Worm (Caenorhabditis elegans): ENCODE data around the gene C30B5.6.

C30B5.6 gene

DNA sequence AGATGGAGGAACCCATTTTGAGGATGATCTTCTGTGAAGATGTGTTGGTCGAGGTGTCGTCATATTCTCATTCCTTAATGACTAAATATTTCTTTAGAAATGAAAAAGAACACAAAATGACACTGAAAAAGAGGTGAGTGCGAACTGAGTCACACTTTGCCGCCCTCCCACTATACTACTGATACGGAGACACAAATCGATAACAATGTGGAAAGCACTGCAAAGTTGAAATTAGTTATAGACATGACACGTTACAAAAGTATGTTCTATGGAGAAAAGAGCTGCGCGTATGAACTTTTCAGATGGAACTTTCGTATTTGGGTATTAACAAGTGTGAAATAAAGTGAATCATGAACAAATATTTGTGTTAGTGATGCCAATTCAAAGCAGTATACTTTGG lies 21.7 kb upstream of the C30B5.6 start, which contains the start of gene tat-4:
Gene tat-4, minus strand, starts transcription at position 117 of the 400 bp plus-strand sequence.
- TF ChIP-seq unc-62 (GFP tag; optimal IDR thresholded peaks at IDR 0.05), result no peak

DNA sequence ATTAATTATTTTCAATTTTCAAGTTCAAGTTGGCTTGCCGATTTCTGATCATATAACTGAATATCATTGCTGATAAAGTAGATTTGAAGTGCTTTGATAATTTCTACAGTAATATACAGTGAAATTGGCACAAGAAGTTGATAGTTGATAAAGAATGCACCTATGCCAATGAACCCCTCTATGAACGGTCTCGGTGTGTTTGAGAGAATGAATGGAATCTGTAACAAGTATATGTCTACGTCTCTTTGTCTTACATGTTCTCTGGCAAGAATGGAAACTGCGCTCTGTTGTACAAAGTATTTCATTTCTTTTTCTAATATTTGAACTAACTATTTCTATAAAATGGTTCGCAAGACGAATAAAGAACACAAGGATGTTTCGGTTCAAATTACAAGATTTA lies 19.3 kb upstream of the C30B5.6 start, which contains the start of gene T24H7.8:
Gene T24H7.8, plus strand, starts transcription at position 301 of the 400 bp plus-strand sequence.
- TF ChIP-seq unc-62 (GFP tag; optimal IDR thresholded peaks at IDR 0.05), result no peak

DNA sequence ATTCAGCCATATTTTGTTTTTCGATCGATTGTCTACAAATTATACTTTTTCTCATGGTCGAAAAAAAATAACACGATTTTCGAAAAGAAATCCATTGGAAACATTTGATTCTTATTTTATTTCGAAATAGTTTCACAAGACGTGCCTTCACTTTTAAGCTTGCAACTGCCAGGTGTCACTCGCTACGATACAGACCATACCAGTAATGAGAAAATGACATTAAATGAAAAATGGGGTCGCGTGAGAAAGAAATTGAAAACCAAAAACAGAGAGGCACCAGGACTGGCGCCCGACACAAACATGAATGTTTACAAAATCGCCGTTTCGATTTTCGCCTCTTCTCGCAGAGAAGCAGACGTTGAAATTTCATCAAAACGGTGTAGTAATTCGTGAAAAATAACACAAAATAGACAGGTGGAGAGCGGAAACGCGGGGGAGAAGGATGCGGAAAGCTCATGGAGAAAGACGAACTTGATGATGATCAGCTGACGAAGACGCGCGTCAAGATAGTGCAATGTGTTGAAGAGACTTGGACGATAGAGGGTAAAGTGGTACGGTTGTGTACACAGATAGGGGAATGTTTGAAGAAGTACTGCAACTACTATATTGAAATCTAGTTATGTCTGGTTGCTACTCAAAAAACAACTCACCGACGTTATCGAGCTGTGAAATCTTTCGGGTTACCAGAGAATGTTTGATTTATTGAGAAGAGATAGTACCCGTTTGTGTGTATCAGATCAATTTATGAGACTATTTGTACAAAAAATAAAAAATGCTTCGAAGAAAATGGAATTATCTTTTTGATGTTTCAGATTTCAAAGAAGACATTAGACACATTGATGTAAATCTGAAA lies 13.9 kb upstream of the C30B5.6 start:
- no peak for TF ChIP-seq unc-62 (GFP tag; optimal IDR thresholded peaks at IDR 0.05)

DNA sequence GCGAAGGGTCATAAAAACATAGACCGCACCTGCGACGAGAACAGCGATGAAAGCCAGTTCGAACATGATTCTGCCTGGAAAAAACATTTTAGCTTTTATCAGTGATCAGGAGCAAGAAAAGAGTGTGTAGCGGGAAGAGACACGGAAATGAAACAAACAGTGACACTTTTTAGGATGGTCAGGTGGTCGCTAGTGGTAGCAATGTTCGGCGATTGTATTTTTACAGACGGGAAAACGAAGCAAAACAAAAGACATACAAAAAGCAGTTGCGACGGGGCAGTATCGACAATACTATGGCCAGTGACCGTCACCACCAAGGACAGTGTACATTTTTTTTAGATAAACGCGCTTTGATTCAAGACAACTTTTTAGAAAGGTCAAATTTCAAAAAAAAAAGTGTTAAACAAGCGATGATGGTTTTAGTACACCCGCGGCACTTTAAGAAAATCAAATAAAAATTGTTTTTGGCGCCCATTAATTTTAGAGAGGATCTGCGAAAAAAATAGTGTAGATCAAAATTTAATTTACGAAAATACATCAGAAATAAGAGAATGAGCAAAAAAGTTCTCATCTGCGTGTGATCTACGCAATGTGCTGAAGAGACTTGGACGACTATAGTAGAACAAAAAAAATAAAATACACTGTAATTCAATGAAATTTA lies 13.1 kb upstream of the C30B5.6 start, which contains the start of gene T24H7.9:
Gene T24H7.9, minus strand, starts transcription at position 74 of the 661 bp plus-strand sequence.
- TF ChIP-seq unc-62 (GFP tag; optimal IDR thresholded peaks at IDR 0.05), result no peak

DNA sequence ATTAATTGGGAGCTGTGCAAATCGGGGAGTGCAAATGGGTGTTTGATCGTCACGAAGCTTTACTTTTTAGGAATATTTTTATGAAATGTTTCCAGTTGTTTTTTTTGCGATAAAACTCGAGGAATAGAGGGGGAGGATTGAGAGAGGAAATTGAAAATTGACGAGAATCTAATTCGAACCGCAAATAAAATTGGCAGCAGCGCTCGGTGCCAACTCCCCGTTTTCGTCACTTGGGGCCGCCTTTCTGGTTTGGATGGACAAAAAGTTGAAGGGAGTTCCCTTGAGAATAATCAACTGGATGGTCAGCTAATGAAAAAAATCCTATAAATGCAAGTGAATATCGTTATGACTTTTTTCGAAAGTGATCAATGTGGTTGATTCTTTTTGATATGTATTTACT lies 7.7 kb upstream of the C30B5.6 start:
- no peak for TF ChIP-seq unc-62 (GFP tag; optimal IDR thresholded peaks at IDR 0.05)

DNA sequence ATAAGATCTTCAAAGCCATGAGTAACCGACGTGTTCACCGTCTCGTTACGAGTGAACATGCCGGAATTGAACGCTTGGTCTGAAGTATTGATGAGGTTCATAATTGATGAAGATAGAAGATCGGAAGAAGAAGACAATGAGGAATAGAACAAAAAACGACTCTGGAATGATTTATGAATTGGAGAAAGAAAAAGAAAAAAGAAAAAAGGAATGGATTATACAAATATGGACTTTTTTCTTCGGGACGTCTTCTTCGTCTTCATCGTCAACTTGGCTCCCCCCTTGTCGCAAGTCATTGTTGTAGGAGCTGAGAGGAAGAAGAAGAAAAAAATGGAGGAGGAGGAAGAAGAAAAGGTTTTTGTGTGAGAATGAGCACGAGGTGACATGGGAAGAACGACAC lies 4.5 kb upstream of the C30B5.6 start, which contains the start of gene srsy-2:
Gene srsy-2, minus strand, starts transcription at position 101 of the 400 bp plus-strand sequence.
- no peak for TF ChIP-seq unc-62 (GFP tag; optimal IDR thresholded peaks at IDR 0.05)

DNA sequence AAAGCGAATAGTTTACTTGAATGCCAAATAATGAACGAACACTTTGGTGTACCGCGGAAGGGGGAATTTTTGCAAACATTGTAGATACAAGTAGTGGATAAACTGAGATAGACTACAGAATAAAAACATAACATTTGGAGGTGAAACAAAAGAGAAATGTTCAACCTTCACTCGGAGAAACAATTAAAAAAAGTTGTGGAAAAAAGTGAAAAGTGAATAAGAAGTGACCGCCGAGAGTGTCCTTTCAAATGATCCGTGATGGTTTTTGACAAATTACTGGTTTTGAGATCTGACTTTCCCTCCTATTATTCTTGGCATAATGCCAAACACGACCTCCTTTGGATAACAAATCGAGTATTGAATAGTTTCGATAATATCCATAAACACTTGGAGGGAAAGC lies 1.3 kb upstream of the C30B5.6 start:
- no peak for TF ChIP-seq unc-62 (GFP tag; optimal IDR thresholded peaks at IDR 0.05)

DNA sequence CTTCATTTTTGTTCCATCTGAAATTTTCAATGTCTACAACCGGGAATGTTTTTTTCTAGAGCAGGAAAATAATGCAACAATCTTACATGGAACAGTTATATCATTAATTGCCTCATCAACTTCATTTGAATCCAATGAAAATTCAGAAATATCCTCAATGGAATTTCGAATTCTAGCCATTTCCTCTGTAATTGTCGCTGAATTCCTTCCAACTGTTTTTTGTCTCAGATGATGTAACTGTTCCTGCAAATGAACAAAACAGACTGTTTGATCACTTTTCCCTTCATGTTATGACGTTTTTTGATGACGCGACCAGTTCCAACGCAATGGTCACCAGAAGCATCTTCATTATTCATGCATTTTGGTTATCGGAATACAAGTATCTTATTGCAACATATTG lies 988 bp downstream of the C30B5.6 start:
- no peak for TF ChIP-seq unc-62 (GFP tag; optimal IDR thresholded peaks at IDR 0.05)

DNA sequence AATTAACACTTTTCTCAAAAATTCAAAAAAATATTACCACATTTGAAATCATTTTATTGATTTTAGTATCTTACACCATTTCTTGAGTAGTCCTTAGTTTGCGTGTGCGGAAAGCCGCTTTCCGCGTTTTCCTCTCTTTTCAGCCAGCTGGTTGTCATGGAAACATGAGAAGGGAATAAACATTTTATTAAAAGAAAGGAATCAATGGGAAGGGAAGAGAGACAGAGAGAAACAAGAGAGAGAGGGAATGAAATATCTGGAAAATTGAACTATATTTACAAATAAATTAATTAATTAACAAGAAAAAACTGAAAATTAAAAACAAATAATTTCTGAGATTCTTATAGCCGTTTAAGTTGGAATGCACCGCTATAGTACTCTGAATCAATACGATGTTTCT lies 3.1 kb downstream of the C30B5.6 start, which contains the start of gene mks-2:
Gene mks-2, minus strand, starts transcription at position 101 of the 400 bp plus-strand sequence.
- no peak for TF ChIP-seq unc-62 (GFP tag; optimal IDR thresholded peaks at IDR 0.05)

DNA sequence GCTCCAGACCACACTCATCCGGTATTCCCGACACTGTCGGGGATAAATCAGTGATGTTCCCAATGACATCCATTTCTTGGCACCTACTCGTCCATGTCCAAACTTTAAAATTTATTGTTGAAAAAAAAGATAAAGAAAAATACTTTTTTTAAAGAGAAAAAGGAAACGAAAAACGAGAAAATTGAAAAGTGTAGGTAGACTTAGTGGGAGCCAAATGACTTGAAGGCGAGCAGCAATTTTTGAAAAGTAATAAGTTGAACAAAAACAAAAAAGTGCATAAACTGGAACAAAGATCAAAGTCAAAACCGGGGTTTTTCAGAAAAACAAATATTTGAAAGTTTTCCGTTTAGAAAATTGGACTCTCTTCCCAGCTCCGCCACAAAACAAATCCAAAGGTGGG lies 14.3 kb downstream of the C30B5.6 start, which contains the start of gene daf-37:
Gene daf-37, minus strand, starts transcription at position 101 of the 400 bp plus-strand sequence.
- TF ChIP-seq unc-62 (GFP tag; optimal IDR thresholded peaks at IDR 0.05), result no peak

DNA sequence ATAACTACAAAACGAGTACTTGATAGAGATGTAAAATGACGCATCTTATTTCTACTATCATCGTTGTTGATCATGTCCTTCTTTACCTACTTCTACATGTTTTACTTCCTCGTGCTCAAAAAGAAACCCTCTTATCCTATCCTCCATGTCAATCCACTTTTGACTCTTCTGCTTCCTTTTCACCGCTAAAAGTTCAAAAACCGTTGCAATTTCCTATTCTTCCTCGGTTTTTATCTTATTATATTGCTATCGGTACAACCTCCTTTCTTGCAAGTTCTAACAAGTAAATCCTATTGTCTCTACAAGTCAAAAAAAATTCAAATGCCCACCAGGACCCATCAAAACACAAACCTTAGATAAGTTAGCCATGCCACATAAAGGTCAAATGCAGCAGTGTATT lies 15.2 kb downstream of the C30B5.6 start:
- TF ChIP-seq unc-62 (GFP tag; optimal IDR thresholded peaks at IDR 0.05), result no peak

DNA sequence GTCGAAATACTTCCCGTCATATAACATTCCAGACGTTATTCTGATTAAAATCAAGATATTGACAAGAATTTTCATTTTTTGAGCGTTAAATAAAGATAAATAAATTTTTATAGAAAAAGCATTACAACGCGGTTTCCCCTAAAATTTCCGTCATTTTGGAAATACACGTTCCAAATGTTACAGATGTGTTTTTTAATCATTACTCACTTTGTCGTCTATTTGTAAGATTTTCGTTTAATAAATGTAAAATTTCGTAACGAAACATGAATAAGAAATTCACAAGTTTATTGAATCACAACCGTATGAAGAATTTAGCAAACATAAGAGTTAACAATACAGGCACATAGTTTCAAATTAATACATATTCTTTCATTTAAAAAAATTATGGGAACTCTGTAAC lies 19.5 kb downstream of the C30B5.6 start, which contains the start of gene C30B5.17:
Gene C30B5.17, minus strand, starts transcription at position 101 of the 400 bp plus-strand sequence.
- no peak for TF ChIP-seq unc-62 (GFP tag; optimal IDR thresholded peaks at IDR 0.05)

DNA sequence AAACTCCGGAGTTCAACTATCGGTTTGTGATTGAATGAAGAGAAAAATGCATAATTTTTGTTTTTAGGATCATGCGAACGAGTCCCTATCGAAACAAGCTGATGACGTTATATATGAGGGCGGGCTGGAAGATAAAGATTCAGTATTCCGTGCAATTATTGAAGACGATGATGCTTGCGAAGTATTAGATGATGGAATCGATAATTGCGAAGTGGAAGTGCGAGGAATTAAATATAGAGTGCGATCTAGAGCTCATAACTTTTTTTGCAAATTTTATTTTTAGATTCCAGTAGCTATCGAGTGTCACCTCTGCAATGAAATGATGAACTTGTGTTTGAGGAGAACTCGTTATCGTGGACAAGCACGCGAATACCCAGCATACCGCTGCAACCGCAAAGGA lies 23.4 kb downstream of the C30B5.6 start:
- no peak for TF ChIP-seq unc-62 (GFP tag; optimal IDR thresholded peaks at IDR 0.05)

DNA sequence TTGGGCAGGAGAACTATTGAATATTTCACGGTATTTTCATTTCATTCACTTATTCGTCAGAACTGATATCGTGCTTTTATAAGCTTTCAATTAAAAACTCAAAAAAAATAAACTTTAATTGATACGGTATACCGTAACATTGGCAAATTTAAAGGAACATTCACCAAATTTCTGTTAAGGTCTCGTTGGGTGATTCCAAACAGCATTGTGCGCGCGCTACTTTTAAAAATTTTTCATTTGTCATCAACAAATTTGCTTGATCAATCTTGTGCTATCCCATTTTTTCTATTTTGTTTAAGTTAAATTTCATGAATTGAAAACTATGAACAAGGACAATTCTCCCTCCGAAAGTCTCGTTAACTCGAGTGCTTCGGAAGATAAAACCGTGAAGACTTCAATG lies 24.0 kb downstream of the C30B5.6 start, which contains the start of gene szy-4:
Gene szy-4, plus strand, starts transcription at position 229 of the 400 bp plus-strand sequence.
- TF ChIP-seq unc-62 (GFP tag; optimal IDR thresholded peaks at IDR 0.05), result no peak

DNA sequence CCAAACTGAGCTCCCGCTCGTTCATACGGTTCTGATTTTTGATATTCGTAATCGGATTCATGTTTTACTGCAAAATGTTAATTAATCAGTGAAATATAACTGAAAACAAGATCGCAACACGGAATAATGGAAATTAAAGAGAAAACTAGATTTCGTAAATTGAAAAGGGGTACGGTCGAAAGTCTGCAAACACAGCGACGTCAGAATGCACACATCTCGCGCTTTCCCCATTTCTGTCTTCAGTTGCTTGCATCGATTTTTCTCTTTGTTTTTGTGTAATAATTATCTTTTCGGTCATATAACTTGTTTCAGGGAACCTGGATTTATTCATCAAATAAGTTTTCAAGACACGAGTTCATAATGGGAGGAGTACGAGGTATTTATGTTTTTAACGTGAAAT lies 25.6 kb downstream of the C30B5.6 start, which contains the start of the genes rbmx-2 and C30B5.2:
Gene rbmx-2, minus strand, starts transcription at position 74 of the 400 bp plus-strand sequence.
Gene C30B5.2, plus strand, starts transcription at position 306 of the 400 bp plus-strand sequence.
- TF ChIP-seq unc-62 (GFP tag; optimal IDR thresholded peaks at IDR 0.05), result no peak

DNA sequence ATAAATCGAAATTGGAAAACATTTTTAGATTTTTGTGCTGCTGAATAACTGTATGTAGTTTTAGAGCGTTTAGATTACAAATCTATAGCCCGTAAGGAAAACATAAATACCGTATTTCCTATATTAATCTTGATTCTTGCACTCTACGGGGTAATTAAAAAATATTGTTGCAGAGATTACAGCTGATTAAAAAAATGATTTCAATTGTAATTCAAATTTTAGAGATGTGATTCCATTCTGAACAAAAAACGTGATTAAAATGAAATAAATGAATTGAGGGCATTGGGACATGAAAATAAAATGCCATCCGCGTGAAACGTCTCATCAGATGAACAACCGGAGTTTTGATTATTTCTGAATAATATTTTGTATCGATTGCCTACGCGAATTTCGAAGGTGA lies 30.0 kb downstream of the C30B5.6 start, which contains the start of gene cpb-2:
Gene cpb-2, plus strand, starts transcription at position 301 of the 400 bp plus-strand sequence.
- TF ChIP-seq unc-62 (GFP tag; optimal IDR thresholded peaks at IDR 0.05), result no peak
